Fruit fly (Drosophila melanogaster) whole organism, embryonic: ENCODE data around the gene CG31675.
A peak's percentile ranks its signal among the peaks of the same experiment; 100 is the strongest.

ENCODE experiments used
- Atf3 ChIP-seq: fragments of 200-800 bp; sonication (Bioruptor generic); optimal IDR thresholded peaks from 3 replicates; lab custom pipeline; 2016; ENCODE audit warnings: missing biosample characterization, missing genetic modification characterization
- CG1024 ChIP-seq: fragments of 200-800 bp; sonication (Bioruptor generic); IDR thresholded peaks from 2 replicates; pipeline ENCODE4 v1.3.6; 2022; ENCODE audit warnings: missing biosample characterization, missing genetic modification characterization
- CG11695 ChIP-seq: fragments of 200-800 bp; sonication (Bioruptor generic); IDR thresholded peaks from 3 replicates; pipeline ENCODE4 v1.3.6; 2022; ENCODE audit warnings: missing biosample characterization, missing genetic modification characterization
- CG13775 ChIP-seq: fragments of 200-800 bp; sonication (Bioruptor generic); optimal IDR thresholded peaks from 3 replicates; lab custom pipeline; 2017; ENCODE audit warnings: missing biosample characterization, mild to moderate bottlenecking, missing genetic modification characterization
- CG14710 ChIP-seq: fragments of 200-800 bp; sonication (Bioruptor generic); optimal IDR thresholded peaks from 3 replicates; lab custom pipeline; 2019; ENCODE audit warnings: missing biosample characterization, mild to moderate bottlenecking, missing genetic modification characterization, moderate library complexity
- CG15011 ChIP-seq: fragments of 200-800 bp; sonication (Bioruptor generic); optimal IDR thresholded peaks from 3 replicates; lab custom pipeline; 2018; ENCODE audit warnings: missing biosample characterization, mild to moderate bottlenecking, missing genetic modification characterization
- CG17829 ChIP-seq: fragments of 200-800 bp; optimal IDR thresholded peaks from 2 replicates; lab custom pipeline; 2019; ENCODE audit warnings: missing biosample characterization, mild to moderate bottlenecking, missing genetic modification characterization, moderate library complexity
- CG2129 ChIP-seq: fragments of 200-800 bp; sonication (Bioruptor generic); IDR thresholded peaks from 2 replicates; pipeline ENCODE4 v1.3.6; 2022; ENCODE audit warnings: missing biosample characterization, missing genetic modification characterization; ENCODE audit not compliant: partially characterized antibody
- CG2875 ChIP-seq: fragments of 200-800 bp; sonication (Bioruptor generic); optimal IDR thresholded peaks from 2 replicates; lab custom pipeline; 2017; ENCODE audit warnings: missing biosample characterization, mild to moderate bottlenecking, missing genetic modification characterization, missing genetic modification reagents
- CG34376 ChIP-seq: fragments of 200-800 bp; sonication (Bioruptor generic); optimal IDR thresholded peaks from 2 replicates; lab custom pipeline; 2018; ENCODE audit warnings: missing biosample characterization, mild to moderate bottlenecking, missing genetic modification characterization
- CG4617 ChIP-seq: fragments of 200-800 bp; sonication (Bioruptor generic); optimal IDR thresholded peaks from 3 replicates; lab custom pipeline; 2016; ENCODE audit warnings: missing biosample characterization, missing genetic modification characterization, borderline replicate concordance
- CG4707 ChIP-seq: fragments of 200-800 bp; sonication (Bioruptor generic); optimal IDR thresholded peaks from 2 replicates; lab custom pipeline; 2018; ENCODE audit warnings: missing biosample characterization, mild to moderate bottlenecking, missing genetic modification characterization, moderate library complexity
- CG4730 ChIP-seq: fragments of 200-800 bp; sonication (Bioruptor generic); IDR thresholded peaks from 2 replicates; pipeline ENCODE4 v1.3.6; 2022; ENCODE audit warnings: missing biosample characterization, missing genetic modification characterization
- CG5953 ChIP-seq: fragments of 200-800 bp; sonication (Bioruptor generic); IDR thresholded peaks from 2 replicates; pipeline ENCODE4 v1.3.6; 2022; ENCODE audit warnings: missing biosample characterization, missing genetic modification characterization
- CG6654 ChIP-seq: fragments of 200-800 bp; sonication (Bioruptor generic); optimal IDR thresholded peaks from 2 replicates; lab custom pipeline; 2017; ENCODE audit warnings: missing biosample characterization, mild to moderate bottlenecking, missing genetic modification characterization
- CG6689 ChIP-seq: fragments of 200-800 bp; sonication (Bioruptor generic); IDR thresholded peaks from 2 replicates; pipeline ENCODE4 v1.3.6; 2022; ENCODE audit warnings: missing biosample characterization, missing genetic modification characterization
- CG7271 ChIP-seq: fragments of 200-800 bp; sonication (Bioruptor generic); optimal IDR thresholded peaks from 2 replicates; lab custom pipeline; 2018; ENCODE audit warnings: missing biosample characterization, mild to moderate bottlenecking, missing genetic modification characterization, moderate library complexity
- CG8281 ChIP-seq: fragments of 200-800 bp; sonication (Bioruptor generic); optimal IDR thresholded peaks from 2 replicates; lab custom pipeline; 2018; ENCODE audit warnings: missing biosample characterization, mild to moderate bottlenecking, missing genetic modification characterization, moderate library complexity
- CG8359 ChIP-seq: fragments of 200-800 bp; sonication (Bioruptor generic); optimal IDR thresholded peaks from 2 replicates; lab custom pipeline; 2017; ENCODE audit warnings: missing biosample characterization, mild to moderate bottlenecking, missing genetic modification characterization, borderline replicate concordance
- CG8924 ChIP-seq: fragments of 200-800 bp; optimal IDR thresholded peaks from 3 replicates; lab custom pipeline; 2019; ENCODE audit warnings: missing biosample characterization, mild to moderate bottlenecking, missing genetic modification characterization, moderate library complexity
- CG8944 ChIP-seq: fragments of 200-800 bp; sonication (Bioruptor generic); optimal IDR thresholded peaks from 3 replicates; lab custom pipeline; 2016; ENCODE audit warnings: missing biosample characterization, missing genetic modification characterization
- CG9932 ChIP-seq: fragments of 200-800 bp; sonication (Bioruptor generic); IDR thresholded peaks from 2 replicates; pipeline ENCODE4 v1.3.6; 2022; ENCODE audit warnings: missing biosample characterization, missing genetic modification characterization
- Dad ChIP-seq: fragments of 200-800 bp; sonication (Bioruptor generic); optimal IDR thresholded peaks from 3 replicates; lab custom pipeline; 2016; ENCODE audit warnings: missing biosample characterization, missing genetic modification characterization
- Gsc ChIP-seq: fragments of 200-800 bp; sonication (Bioruptor generic); IDR thresholded peaks from 2 replicates; pipeline ENCODE4 v1.3.6; 2022; ENCODE audit warnings: missing biosample characterization, missing genetic modification characterization
- HLH4C ChIP-seq: fragments of 200-800 bp; sonication (Bioruptor generic); IDR thresholded peaks from 3 replicates; pipeline ENCODE4 v1.3.6; 2022; ENCODE audit warnings: missing biosample characterization, missing genetic modification characterization; ENCODE audit not compliant: partially characterized antibody
- Hand ChIP-seq: fragments of 200-800 bp; sonication (Bioruptor generic); optimal IDR thresholded peaks from 2 replicates; lab custom pipeline; 2017; ENCODE audit warnings: mild to moderate bottlenecking, missing biosample characterization, missing genetic modification reagents, missing genetic modification characterization
- HmgD ChIP-seq: fragments of 200-800 bp; sonication (Bioruptor generic); optimal IDR thresholded peaks from 3 replicates; lab custom pipeline; 2016; ENCODE audit warnings: missing biosample characterization, missing genetic modification characterization
- HmgZ ChIP-seq: fragments of 200-800 bp; sonication (Bioruptor generic); optimal IDR thresholded peaks from 2 replicates; lab custom pipeline; 2018; ENCODE audit warnings: missing biosample characterization, mild to moderate bottlenecking, missing genetic modification characterization
- Mad ChIP-seq: fragments of 200-800 bp; sonication (Bioruptor generic); optimal IDR thresholded peaks from 2 replicates; lab custom pipeline; 2016; ENCODE audit warnings: missing biosample characterization, missing genetic modification characterization
- NC2α ChIP-seq: fragments of 200-800 bp; sonication (Bioruptor generic); optimal IDR thresholded peaks from 2 replicates; lab custom pipeline; 2016; ENCODE audit warnings: missing biosample characterization, missing genetic modification characterization
- Opbp ChIP-seq: fragments of 200-800 bp; sonication (Bioruptor generic); IDR thresholded peaks from 3 replicates; pipeline ENCODE4 v1.3.6; 2022; ENCODE audit warnings: missing biosample characterization, missing genetic modification characterization; ENCODE audit not compliant: partially characterized antibody
- Sox100B ChIP-seq: fragments of 200-800 bp; sonication (Bioruptor generic); optimal IDR thresholded peaks from 3 replicates; lab custom pipeline; 2018; ENCODE audit warnings: missing biosample characterization, mild to moderate bottlenecking, missing genetic modification characterization
- TFAM ChIP-seq: fragments of 200-800 bp; sonication (Bioruptor generic); optimal IDR thresholded peaks from 2 replicates; lab custom pipeline; 2017; ENCODE audit warnings: missing biosample characterization, missing genetic modification characterization, inconsistent platforms
- az2 ChIP-seq: fragments of 200-800 bp; sonication (Bioruptor generic); optimal IDR thresholded peaks from 3 replicates; lab custom pipeline; 2016; ENCODE audit warnings: missing biosample characterization, missing genetic modification characterization
- chinmo ChIP-seq: fragments of 200-800 bp; sonication (Bioruptor generic); IDR thresholded peaks from 4 replicates; pipeline ENCODE4 v1.3.6; 2022; ENCODE audit warnings: missing biosample characterization, missing genetic modification characterization; ENCODE audit not compliant: partially characterized antibody
- fd64A ChIP-seq: fragments of 200-800 bp; sonication (Bioruptor generic); optimal IDR thresholded peaks from 3 replicates; lab custom pipeline; 2018; ENCODE audit warnings: missing biosample characterization, mild to moderate bottlenecking, missing genetic modification characterization
- gce ChIP-seq: fragments of 200-800 bp; sonication (Bioruptor generic); IDR thresholded peaks from 3 replicates; pipeline ENCODE4 v1.3.6; 2022; ENCODE audit warnings: missing biosample characterization, missing genetic modification characterization
- gsb ChIP-seq: fragments of 200-800 bp; sonication (Bioruptor generic); IDR thresholded peaks from 2 replicates; pipeline ENCODE4 v1.3.6; 2022; ENCODE audit warnings: missing biosample characterization, missing genetic modification characterization
- gsb-n ChIP-seq: fragments of 200-800 bp; sonication (Bioruptor generic); optimal IDR thresholded peaks from 3 replicates; lab custom pipeline; 2018; ENCODE audit warnings: missing biosample characterization, mild to moderate bottlenecking, missing genetic modification characterization
- hth ChIP-seq: fragments of >200 bp; optimal IDR thresholded peaks from 2 replicates; lab custom pipeline; 2017; ENCODE audit warnings: inconsistent platforms
- ind ChIP-seq: fragments of 200-800 bp; sonication (Bioruptor generic); optimal IDR thresholded peaks from 3 replicates; lab custom pipeline; 2016; ENCODE audit warnings: missing biosample characterization, missing genetic modification characterization
- kah ChIP-seq: fragments of 200-800 bp; sonication (Bioruptor generic); optimal IDR thresholded peaks from 2 replicates; lab custom pipeline; 2018; ENCODE audit warnings: missing biosample characterization, mild to moderate bottlenecking, missing genetic modification characterization
- nau ChIP-seq: fragments of 200-800 bp; sonication (Bioruptor generic); optimal IDR thresholded peaks from 3 replicates; lab custom pipeline; 2017; ENCODE audit warnings: missing biosample characterization, mild to moderate bottlenecking, missing genetic modification characterization, missing genetic modification reagents
- pfk ChIP-seq: fragments of 200-800 bp; sonication (Bioruptor generic); optimal IDR thresholded peaks from 2 replicates; lab custom pipeline; 2018; ENCODE audit warnings: missing biosample characterization, mild to moderate bottlenecking, missing genetic modification characterization, moderate library complexity
- pum ChIP-seq: fragments of 200-800 bp; sonication (Bioruptor generic); optimal IDR thresholded peaks from 2 replicates; lab custom pipeline; 2016; ENCODE audit warnings: missing biosample characterization, missing genetic modification characterization
- shn ChIP-seq: fragments of 200-800 bp; sonication (Bioruptor generic); optimal IDR thresholded peaks from 3 replicates; lab custom pipeline; 2016; ENCODE audit warnings: missing biosample characterization, missing genetic modification characterization
- sim ChIP-seq: fragments of 200-800 bp; sonication (Bioruptor generic); IDR thresholded peaks from 2 replicates; pipeline ENCODE4 v1.3.6; 2022; ENCODE audit warnings: missing biosample characterization, missing genetic modification characterization
- trh ChIP-seq: fragments of 200-800 bp; sonication (Bioruptor generic); optimal IDR thresholded peaks from 2 replicates; lab custom pipeline; 2016; ENCODE audit warnings: missing biosample characterization, missing genetic modification characterization
- tup ChIP-seq: fragments of 200-800 bp; sonication (Bioruptor generic); optimal IDR thresholded peaks from 2 replicates; lab custom pipeline; 2016; ENCODE audit warnings: missing biosample characterization, mild to moderate bottlenecking, missing genetic modification characterization, moderate library complexity
- tx ChIP-seq: fragments of 200-800 bp; sonication (Bioruptor generic); optimal IDR thresholded peaks from 2 replicates; lab custom pipeline; 2016; ENCODE audit warnings: missing biosample characterization, missing genetic modification characterization
- vfl ChIP-seq: fragments of 200-800 bp; sonication (Bioruptor generic); optimal IDR thresholded peaks from 2 replicates; lab custom pipeline; 2016; ENCODE audit warnings: missing biosample characterization, missing genetic modification characterization
- zen ChIP-seq: fragments of 200-800 bp; sonication (Bioruptor generic); optimal IDR thresholded peaks from 3 replicates; lab custom pipeline; 2018; ENCODE audit warnings: missing biosample characterization, mild to moderate bottlenecking, missing genetic modification characterization, moderate library complexity

The CG31675 gene

DNA sequence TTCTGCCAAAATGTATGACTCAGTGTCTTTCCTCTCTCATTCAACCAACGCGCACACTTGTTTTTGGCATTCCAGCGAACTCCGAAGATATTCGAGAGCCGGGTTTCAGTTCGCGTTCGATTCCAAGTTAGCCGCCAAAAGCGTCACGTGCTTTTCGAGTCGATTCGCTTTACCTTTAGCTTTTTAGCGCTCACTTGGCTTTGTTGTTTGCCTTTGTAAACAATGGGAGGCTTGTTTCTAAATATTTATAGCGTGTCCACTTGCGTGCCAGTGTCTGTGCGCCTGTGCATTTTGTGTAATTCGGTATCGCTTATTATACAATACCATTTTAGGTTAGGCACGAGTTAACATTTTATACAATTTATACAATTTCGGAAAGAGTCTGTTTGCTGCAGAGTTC, 43.8 kb downstream of the CG31675 start (continued):
- TF ChIP-seq CG4730 (GFP tag; lab: Robert Waterston, UW) (no peak), CG9932 (0 out of 2 replicates have a peak, but pooled peaks have one; percentile 18), gsb (0 out of 2 replicates have a peak, but pooled peaks have one; percentile 28), CG8359 (GFP tag; lab: Kevin White, UChicago) (no peak), chinmo (GFP tag; lab: Robert Waterston, UW) (peak; percentile 64; the same call in 1 of the 4 replicates), kah (GFP tag; lab: Kevin White, UChicago) (no peak), NC2α (GFP tag; lab: Kevin White, UChicago) (no peak), CG4707 (GFP tag; lab: Kevin White, UChicago) (peak; percentile 29), Mad (no peak), CG5953 (GFP tag; lab: Robert Waterston, UW) (no peak), gsb-n (tag; lab: Kevin White, UChicago) (no peak), CG8944 (GFP tag; lab: Kevin White, UChicago) (no peak), Dad (GFP tag; lab: Kevin White, UChicago) (no peak), CG6689 (GFP tag; lab: Robert Waterston, UW) (no peak), trh (GFP tag; lab: Kevin White, UChicago) (no peak), tup (GFP tag; lab: Kevin White, UChicago) (no peak), TFAM (GFP tag; lab: Kevin White, UChicago) (no peak), tx (GFP tag; lab: Kevin White, UChicago) (no peak), shn (GFP tag; lab: Kevin White, UChicago) (no peak), Sox100B (GFP tag; lab: Kevin White, UChicago) (peak; percentile 8), CG13775 (GFP tag; lab: Kevin White, UChicago) (no peak), CG1024 (GFP tag; lab: Robert Waterston, UW) (no peak), CG7271 (no peak), pfk (GFP tag; lab: Kevin White, UChicago) (no peak), hth (no peak), CG6654 (no peak), nau (GFP tag; lab: Kevin White, UChicago) (peak; percentile 43), Hand (no peak), HmgD (GFP tag; lab: Kevin White, UChicago) (no peak), sim (GFP tag; lab: Robert Waterston, UW) (no peak), CG17829 (tag; lab: Kevin White, UChicago) (no peak), CG14710 (tag; lab: Kevin White, UChicago) (no peak), pum (GFP tag; lab: Kevin White, UChicago) (no peak), fd64A (peak; percentile 35), Gsc (GFP tag; lab: Robert Waterston, UW) (no peak), CG2875 (GFP tag; lab: Kevin White, UChicago) (peak; percentile 23), CG8281 (tag; lab: Kevin White, UChicago) (no peak), CG11695 (no peak), CG4617 (GFP tag; lab: Kevin White, UChicago) (no peak), ind (GFP tag; lab: Kevin White, UChicago) (no peak), CG15011 (peak; percentile 1), HmgZ (tag; lab: Kevin White, UChicago) (peak; percentile 37), CG2129 (GFP tag; lab: Robert Waterston, UW) (no peak), gce (GFP tag; lab: Robert Waterston, UW) (no peak; the same call in 2 of the 3 replicates), zen (no peak), Atf3 (GFP tag; lab: Kevin White, UChicago) (no peak), HLH4C (GFP tag; lab: Robert Waterston, UW) (no peak), vfl (GFP tag; lab: Kevin White, UChicago) (no peak), CG8924 (tag; lab: Kevin White, UChicago) (no peak), CG34376 (no peak), az2 (GFP tag; lab: Kevin White, UChicago) (no peak), Opbp (no peak)
